Worm (Caenorhabditis elegans): ENCODE measurements around the gene fbxa-141.

- TF ChIP-seq T22C8.4 (GFP tag; IDR thresholded peaks at IDR 0.05), result no peak
- no peak for TF ChIP-seq cog-1 (tag; optimal IDR thresholded peaks at IDR 0.05)
- no peak for TF ChIP-seq ztf-29 (GFP tag; IDR thresholded peaks at IDR 0.05)
- TF ChIP-seq tab-1 (GFP tag; IDR thresholded peaks at IDR 0.05), result no peak
- no peak for TF ChIP-seq klf-2 (GFP tag; conservative IDR thresholded peaks at IDR 0.05)
- TF ChIP-seq flt-1 (GFP tag; IDR thresholded peaks at IDR 0.05), result no peak
- TF ChIP-seq ref-1 (GFP tag; conservative IDR thresholded peaks at IDR 0.05), result no peak
- TF ChIP-seq med-1 (GFP tag; optimal IDR thresholded peaks at IDR 0.05; ENCODE audit: insufficient read depth), result no peak
- no peak for TF ChIP-seq ztf-23 (GFP tag; IDR thresholded peaks at IDR 0.05)
Measured at ce11 chrX:14557936-14558554, 45.3 kb upstream of the fbxa-141 start, which contains the start of gene nhr-3.

Data from whole organism, midembryonic.